Worm (Caenorhabditis elegans): ENCODE results near the gene srt-15.

The srt-15 gene

DNA sequence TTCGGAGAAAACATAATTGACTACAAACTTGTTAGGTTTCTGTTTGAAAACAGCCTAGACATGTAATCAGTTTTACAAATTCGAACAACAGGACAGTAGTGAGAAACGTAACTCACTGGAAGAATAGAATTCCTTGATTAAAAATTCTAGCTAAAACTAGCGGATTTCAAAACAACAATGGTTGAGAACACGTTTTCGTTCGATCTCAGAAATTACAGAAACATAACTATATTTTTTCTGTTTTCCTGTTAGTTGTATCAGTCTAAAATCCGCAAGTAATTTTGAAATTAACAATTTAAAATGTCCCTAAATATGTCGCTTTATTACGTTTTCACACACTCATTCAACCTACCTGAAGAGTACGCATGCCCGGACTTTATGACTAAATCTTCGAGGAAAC lies 24.3 kb upstream of the srt-15 start, which contains the start of gene srt-8:
Gene srt-8 (plus strand): TSS at position 301 of the 400 bp plus-strand sequence.
- TF ChIP-seq B0336.3 (GFP tag; IDR thresholded peaks at IDR 0.05) = no peak
- TF ChIP-seq sea-2 (GFP tag; IDR thresholded peaks at IDR 0.05) = no peak
- no peak for TF ChIP-seq sptf-2 (GFP tag; optimal IDR thresholded peaks at IDR 0.05)
- no peak for TF ChIP-seq ztf-25 (GFP tag; IDR thresholded peaks at IDR 0.05)
- no peak for TF ChIP-seq somi-1 (GFP tag; optimal IDR thresholded peaks at IDR 0.05)
- no peak for TF ChIP-seq snpc-4 (GFP tag; optimal IDR thresholded peaks at IDR 0.05)
- TF ChIP-seq snpc-4 (tag; optimal IDR thresholded peaks at IDR 0.05) = no peak
- TF ChIP-seq hmg-1.2 (GFP tag; IDR thresholded peaks at IDR 0.05) = no peak
- TF ChIP-seq ceh-58 (GFP tag; IDR thresholded peaks at IDR 0.05) = no peak
- TF ChIP-seq Y67H2A.10 (GFP tag; conservative IDR thresholded peaks at IDR 0.05) = no peak
- TF ChIP-seq cebp-1 (GFP tag; IDR thresholded peaks at IDR 0.05) = no peak
- no peak for TF ChIP-seq cebp-1 (tag; optimal IDR thresholded peaks at IDR 0.05)
- TF ChIP-seq tlf-1 (GFP tag; optimal IDR thresholded peaks at IDR 0.05) = no peak
- TF ChIP-seq hsf-1 (GFP tag; IDR thresholded peaks at IDR 0.05) = no peak
- TF ChIP-seq C17E4.6 (GFP tag; IDR thresholded peaks at IDR 0.05) = no peak
- no peak for TF ChIP-seq Y53G8AR.9 (GFP tag; conservative IDR thresholded peaks at IDR 0.05)
- no peak for TF ChIP-seq mxl-1 (tag; optimal IDR thresholded peaks at IDR 0.05)
- TF ChIP-seq aptf-2 (GFP tag; conservative IDR thresholded peaks at IDR 0.05) = no peak
- no peak for TF ChIP-seq F22D6.2 (tag; optimal IDR thresholded peaks at IDR 0.05)
- TF ChIP-seq mes-4 (tag; optimal IDR thresholded peaks at IDR 0.05) = no peak
- no peak for TF ChIP-seq ceh-40 (GFP tag; IDR thresholded peaks at IDR 0.05)

ce11 chrV:3081471-3081870 lies 19.5 kb upstream of the srt-15 start, which contains the start of gene srt-7:
srt-7 (plus strand) TSS chrV:3081771.
- TF ChIP-seq cebp-2 (GFP tag; IDR thresholded peaks at IDR 0.05) = no peak
- no peak for TF ChIP-seq let-526 (GFP tag; IDR thresholded peaks at IDR 0.05)
- TF ChIP-seq ceh-58 (GFP tag; IDR thresholded peaks at IDR 0.05) = no peak
- TF ChIP-seq zim-3 (tag; optimal IDR thresholded peaks at IDR 0.05) = no peak
- no peak for TF ChIP-seq tlf-1 (GFP tag; optimal IDR thresholded peaks at IDR 0.05)
- no peak for TF ChIP-seq akir-1 (GFP tag; optimal IDR thresholded peaks at IDR 0.05)
- TF ChIP-seq F37B4.10 (GFP tag; IDR thresholded peaks at IDR 0.05) = no peak
- TF ChIP-seq mcd-1 (GFP tag; IDR thresholded peaks at IDR 0.05) = no peak
- no peak for TF ChIP-seq gei-17 (GFP tag; optimal IDR thresholded peaks at IDR 0.05)
- no peak for TF ChIP-seq snpc-1.3 (tag; optimal IDR thresholded peaks at IDR 0.05; ENCODE audit: insufficient read depth)
- TF ChIP-seq lin-54 (GFP tag; optimal IDR thresholded peaks at IDR 0.05) = no peak

DNA sequence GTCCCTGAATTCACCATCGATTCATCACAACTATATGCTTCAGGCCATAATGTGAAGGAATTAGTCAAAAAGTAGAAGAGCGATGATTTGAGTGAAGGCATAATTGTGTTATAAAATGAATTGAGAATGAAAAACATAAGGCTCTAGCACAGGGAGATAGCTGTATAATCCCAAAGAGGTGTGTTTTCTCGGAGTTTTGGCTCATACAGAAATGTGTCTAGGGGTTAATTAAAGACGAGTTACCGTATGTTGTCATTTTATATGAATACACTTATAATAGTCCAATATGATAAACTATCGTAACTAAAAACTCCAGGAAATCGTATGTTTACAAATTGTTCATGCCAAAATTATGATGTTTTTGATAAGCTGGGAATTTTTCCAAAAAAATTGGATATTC lies 18.8 kb upstream of the srt-15 start, which contains the start of gene srt-5:
Gene srt-5 (minus strand): TSS at position 101 of the 400 bp plus-strand sequence.
- TF ChIP-seq bed-1 (GFP tag; IDR thresholded peaks at IDR 0.05) (no peak), tlf-1 (GFP tag; optimal IDR thresholded peaks at IDR 0.05) (no peak), C06A6.2 (GFP tag; conservative IDR thresholded peaks at IDR 0.05) (no peak), nhr-90 (tag; optimal IDR thresholded peaks at IDR 0.05) (no peak), lin-35 (GFP tag; optimal IDR thresholded peaks at IDR 0.05) (no peak)

ce11 chrV:3071548-3071947 lies 9.6 kb upstream of the srt-15 start, which contains the start of gene C50H11.13:
C50H11.13 (minus strand) TSS chrV:3071648.
- TF ChIP-seq snpc-4 (GFP tag; optimal IDR thresholded peaks at IDR 0.05) (no peak), snpc-4 (tag; optimal IDR thresholded peaks at IDR 0.05) (no peak), him-1 (tag; optimal IDR thresholded peaks at IDR 0.05) (no peak), cebp-1 (GFP tag; IDR thresholded peaks at IDR 0.05) (no peak), cebp-1 (tag; optimal IDR thresholded peaks at IDR 0.05) (no peak), F57A8.1 (GFP tag; optimal IDR thresholded peaks at IDR 0.05) (no peak), mel-28 (tag; optimal IDR thresholded peaks at IDR 0.05; ENCODE audit: borderline replicate concordance) (no peak)
